Worm (Caenorhabditis elegans): ENCODE results near the gene srab-20.

- TF ChIP-seq T22C8.4 (GFP tag; IDR thresholded peaks at IDR 0.05) (no peak), ztf-23 (GFP tag; IDR thresholded peaks at IDR 0.05) (no peak), ref-1 (GFP tag; conservative IDR thresholded peaks at IDR 0.05) (no peak), tab-1 (GFP tag; IDR thresholded peaks at IDR 0.05) (no peak), cog-1 (tag; optimal IDR thresholded peaks at IDR 0.05) (no peak), flt-1 (GFP tag; IDR thresholded peaks at IDR 0.05) (no peak), ztf-29 (GFP tag; IDR thresholded peaks at IDR 0.05) (no peak), med-1 (GFP tag; optimal IDR thresholded peaks at IDR 0.05; ENCODE audit: insufficient read depth) (no peak)
These were observed 39.6 kb downstream of the srab-20 start, which contains the start of gene gst-33 for ce11 chrV:3468436-3468835.
